Worm (Caenorhabditis elegans) whole organism, early embryonic: Measurements from ENCODE around the gene M7.7.

ENCODE experiments used
- B0310.2 ChIP-seq: sonication (generic microtip); optimal IDR thresholded peaks from 2 replicates; lab custom pipeline; 2016; ENCODE audit warnings: mild to moderate bottlenecking, missing genetic modification characterization, missing compliant biosample characterization
- F13C5.2 ChIP-seq: sonication (generic microtip); optimal IDR thresholded peaks from 2 replicates; lab custom pipeline; 2017; ENCODE audit warnings: mild to moderate bottlenecking, missing genetic modification characterization, inconsistent platforms, missing compliant biosample characterization
- aly-1 ChIP-seq: sonication (generic microtip); optimal IDR thresholded peaks from 2 replicates; lab custom pipeline; 2016; ENCODE audit warnings: missing genetic modification characterization, missing compliant biosample characterization
- ama-1 ChIP-seq: fragments of 150-350 bp; optimal IDR thresholded peaks from 2 replicates; lab custom pipeline; 2014
- ceh-13 ChIP-seq: fragments of 200-800 bp; sonication (Bioruptor generic); optimal IDR thresholded peaks from 2 replicates; lab custom pipeline; 2018; ENCODE audit warnings: mild to moderate bottlenecking, missing genetic modification characterization, missing compliant biosample characterization
- ceh-36 ChIP-seq: sonication (generic microtip); optimal IDR thresholded peaks from 2 replicates; lab custom pipeline; 2016; ENCODE audit warnings: missing genetic modification characterization, inconsistent platforms, missing compliant biosample characterization
- ets-7 ChIP-seq: sonication (generic microtip); optimal IDR thresholded peaks from 2 replicates; lab custom pipeline; 2016; ENCODE audit warnings: missing genotype, missing genetic modification characterization, missing compliant biosample characterization
- flt-1 ChIP-seq: fragments of 200-800 bp; sonication (Bioruptor generic); IDR thresholded peaks from 2 replicates; pipeline ENCODE4 v1.3.6; 2022; ENCODE audit warnings: missing genetic modification characterization, missing compliant biosample characterization
- hmbx-1 ChIP-seq: sonication (generic microtip); optimal IDR thresholded peaks from 2 replicates; lab custom pipeline; 2016; ENCODE audit warnings: mild to moderate bottlenecking, missing genetic modification characterization, missing compliant biosample characterization
- hmg-4 ChIP-seq: fragments of 200-800 bp; sonication (Bioruptor generic); optimal IDR thresholded peaks from 2 replicates; lab custom pipeline; 2018; ENCODE audit warnings: mild to moderate bottlenecking, missing genetic modification characterization, missing compliant biosample characterization
- hnd-1 ChIP-seq: sonication (generic microtip); optimal IDR thresholded peaks from 2 replicates; lab custom pipeline; 2016; ENCODE audit warnings: missing genetic modification characterization, missing compliant biosample characterization
- pes-1 ChIP-seq: fragments of 200-800 bp; sonication (Bioruptor generic); IDR thresholded peaks from 2 replicates; pipeline ENCODE4 v1.3.6; 2022; ENCODE audit warnings: missing genetic modification reagents, missing genetic modification characterization, missing compliant biosample characterization
- scrt-1 ChIP-seq: fragments of 200-800 bp; sonication (Bioruptor generic); IDR thresholded peaks from 2 replicates; pipeline ENCODE4 v1.3.6; 2022; ENCODE audit warnings: missing genetic modification characterization, missing compliant biosample characterization
- sea-1 ChIP-seq: fragments of 200-800 bp; sonication (Bioruptor generic); conservative IDR thresholded peaks from 2 replicates; pipeline ENCODE4 v1.3.6; 2022; ENCODE audit warnings: missing genetic modification characterization, missing compliant biosample characterization
- tbx-11 ChIP-seq: fragments of 200-800 bp; sonication (Bioruptor generic); IDR thresholded peaks from 2 replicates; pipeline ENCODE4 v1.3.6; 2022; ENCODE audit warnings: missing genetic modification characterization, missing compliant biosample characterization
- tbx-37 ChIP-seq: fragments of 200-800 bp; sonication (Bioruptor generic); conservative IDR thresholded peaks from 2 replicates; pipeline ENCODE4 v1.3.6; 2022; ENCODE audit warnings: missing genetic modification reagents, missing genetic modification characterization, missing compliant biosample characterization
- tra-4 ChIP-seq: sonication (generic microtip); optimal IDR thresholded peaks from 2 replicates; lab custom pipeline; 2017; ENCODE audit warnings: missing genetic modification characterization, missing compliant biosample characterization

The M7.7 gene

DNA sequence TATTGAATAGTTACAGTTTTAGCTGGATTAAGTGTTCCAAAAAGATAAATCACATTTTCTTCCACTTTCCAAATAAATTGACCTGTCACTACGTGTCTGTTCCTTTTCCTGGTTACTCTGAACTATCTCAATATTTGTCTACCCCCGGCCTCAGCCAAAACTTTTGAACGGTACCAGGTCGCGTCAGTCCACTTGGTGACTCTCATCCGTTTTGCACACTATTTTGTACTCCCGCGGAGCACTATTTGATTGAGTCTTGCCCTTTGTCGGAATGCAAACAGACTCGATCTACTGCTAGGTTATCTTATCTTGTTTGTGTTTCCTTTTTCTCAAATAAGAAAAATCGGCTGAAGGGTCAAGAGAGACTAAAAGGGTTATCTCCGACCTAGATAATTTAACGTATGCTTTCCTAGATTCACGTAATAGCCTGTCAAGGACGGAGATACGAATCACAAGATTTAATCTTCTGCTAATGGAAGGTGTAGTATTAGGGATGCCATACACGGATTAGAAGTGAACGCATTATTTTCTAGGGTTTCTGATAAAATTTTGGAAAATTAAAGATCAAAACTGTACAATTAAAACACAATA is 30.4 kb downstream of the M7.7 start:
- TF ChIP-seq ama-1 (lab: Kevin White, UChicago) (no peak), tbx-11 (GFP tag; lab: Robert Waterston, UW) (0 out of 2 replicates have a peak, but pooled peaks have one; percentile 51)

DNA sequence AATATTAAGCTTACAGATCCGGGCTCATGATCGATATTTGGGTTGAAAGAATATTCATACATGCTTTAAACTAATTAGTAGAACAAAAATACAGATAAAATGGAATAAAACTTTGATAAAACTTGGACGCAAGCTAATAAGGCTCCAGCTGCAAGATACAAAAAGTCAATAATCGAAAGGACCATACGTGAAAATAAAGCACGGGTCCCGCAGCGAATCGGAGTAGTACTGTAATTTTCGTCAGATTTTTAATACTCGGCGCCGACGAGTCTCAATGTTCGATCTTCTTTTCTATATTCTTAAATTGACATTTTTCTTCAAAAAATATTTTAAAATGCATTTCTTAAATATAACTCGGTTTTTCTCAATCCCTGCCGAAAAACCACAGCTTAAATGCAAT is 35.0 kb downstream of the M7.7 start, which contains the start of gene spo-11:
Gene spo-11 (minus strand): TSS at position 189 of the 400 bp plus-strand sequence.
- TF ChIP-seq tra-4 (tag; lab: Kevin White, UChicago), result no peak
- TF ChIP-seq pes-1 (GFP tag; lab: Robert Waterston, UW), result no peak
- no peak for TF ChIP-seq ceh-36 (tag; lab: Kevin White, UChicago)
- TF ChIP-seq tbx-37 (GFP tag; lab: Robert Waterston, UW), result no peak
- no peak for TF ChIP-seq B0310.2 (tag; lab: Kevin White, UChicago)
- TF ChIP-seq aly-1 (tag; lab: Kevin White, UChicago), result no peak
- TF ChIP-seq tbx-11 (GFP tag; lab: Robert Waterston, UW), result no peak
- no peak for TF ChIP-seq hnd-1 (tag; lab: Kevin White, UChicago)
- TF ChIP-seq sea-1 (GFP tag; lab: Robert Waterston, UW), result no peak
- no peak for TF ChIP-seq flt-1 (GFP tag; lab: Robert Waterston, UW)
- no peak for TF ChIP-seq ama-1 (lab: Kevin White, UChicago)
- TF ChIP-seq hmg-4 (GFP tag; lab: Kevin White, UChicago), result no peak
- no peak for TF ChIP-seq F13C5.2 (tag; lab: Kevin White, UChicago)
- TF ChIP-seq scrt-1 (GFP tag; lab: Robert Waterston, UW), result no peak
- no peak for TF ChIP-seq ets-7 (tag; lab: Kevin White, UChicago)
- no peak for TF ChIP-seq hmbx-1 (tag; lab: Kevin White, UChicago)
- no peak for TF ChIP-seq ceh-13

DNA sequence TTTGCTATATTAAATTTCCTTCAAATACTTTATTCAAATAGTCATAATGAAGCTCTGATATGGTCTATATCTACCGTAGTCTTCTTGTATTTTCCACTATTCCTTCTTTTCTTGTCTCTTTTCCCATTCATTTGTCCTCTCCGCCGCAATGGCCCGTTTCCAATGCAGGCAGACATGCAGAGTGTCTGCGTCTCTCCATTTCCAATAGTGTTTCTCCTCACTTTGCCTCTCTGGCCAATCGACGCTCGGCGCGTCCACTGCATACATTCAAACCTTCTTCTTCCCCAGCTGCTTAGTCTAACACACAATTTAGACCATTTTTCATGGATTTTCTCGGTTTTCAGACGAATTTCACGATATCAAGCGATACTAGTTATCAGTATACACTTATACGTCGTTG is 35.6 kb downstream of the M7.7 start:
- TF ChIP-seq aly-1 (tag; lab: Kevin White, UChicago) (no peak), F13C5.2 (tag; lab: Kevin White, UChicago) (peak; percentile 6)

DNA sequence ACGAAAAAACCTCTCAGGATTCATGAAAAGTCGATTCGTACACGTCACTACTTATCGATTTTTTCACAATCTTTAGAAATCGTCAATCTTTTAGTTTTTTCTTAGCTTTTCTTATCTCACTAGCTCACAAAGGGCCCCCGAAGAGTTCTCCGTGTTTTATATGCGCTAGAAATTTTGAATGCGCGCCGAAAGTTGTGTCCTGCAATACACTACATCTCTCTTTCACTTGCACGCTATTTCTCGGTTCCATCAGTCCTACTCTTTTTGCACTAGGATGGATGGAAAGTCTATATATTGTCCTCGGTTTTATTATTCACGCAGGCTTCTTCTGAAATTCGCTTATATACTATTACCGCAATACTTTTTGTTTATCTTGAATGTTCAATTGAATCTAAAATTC is 36.0 kb downstream of the M7.7 start:
- TF ChIP-seq sea-1 (GFP tag; lab: Robert Waterston, UW), result no peak
- TF ChIP-seq B0310.2 (tag; lab: Kevin White, UChicago), result no peak
- TF ChIP-seq ets-7 (tag; lab: Kevin White, UChicago), result no peak
- TF ChIP-seq hnd-1 (tag; lab: Kevin White, UChicago), result no peak
- no peak for TF ChIP-seq F13C5.2 (tag; lab: Kevin White, UChicago)
- TF ChIP-seq ceh-36 (tag; lab: Kevin White, UChicago), result no peak
- no peak for TF ChIP-seq tbx-37 (GFP tag; lab: Robert Waterston, UW)
- TF ChIP-seq flt-1 (GFP tag; lab: Robert Waterston, UW), result no peak
- no peak for TF ChIP-seq aly-1 (tag; lab: Kevin White, UChicago)
- no peak for TF ChIP-seq tbx-11 (GFP tag; lab: Robert Waterston, UW)
- no peak for TF ChIP-seq scrt-1 (GFP tag; lab: Robert Waterston, UW)

DNA sequence TGAATTAATAATTGTTTCAGACTA is 36.2 kb downstream of the M7.7 start, which contains the start of gene swsn-4:
Gene swsn-4 (plus strand): TSS at position 21 of the 24 bp plus-strand sequence.
- TF ChIP-seq ama-1 (lab: Kevin White, UChicago), result no peak
- TF ChIP-seq pes-1 (GFP tag; lab: Robert Waterston, UW), result no peak
- no peak for TF ChIP-seq ets-7 (tag; lab: Kevin White, UChicago)
- no peak for TF ChIP-seq ceh-36 (tag; lab: Kevin White, UChicago)
- no peak for TF ChIP-seq scrt-1 (GFP tag; lab: Robert Waterston, UW)
- no peak for TF ChIP-seq hmbx-1 (tag; lab: Kevin White, UChicago)
- no peak for TF ChIP-seq tbx-11 (GFP tag; lab: Robert Waterston, UW)
- no peak for TF ChIP-seq tbx-37 (GFP tag; lab: Robert Waterston, UW)
- TF ChIP-seq B0310.2 (tag; lab: Kevin White, UChicago), result no peak
- no peak for TF ChIP-seq hmg-4 (GFP tag; lab: Kevin White, UChicago)
- no peak for TF ChIP-seq aly-1 (tag; lab: Kevin White, UChicago)
- TF ChIP-seq sea-1 (GFP tag; lab: Robert Waterston, UW), result no peak
- no peak for TF ChIP-seq F13C5.2 (tag; lab: Kevin White, UChicago)
- TF ChIP-seq ceh-13, result no peak
- TF ChIP-seq flt-1 (GFP tag; lab: Robert Waterston, UW), result no peak
- TF ChIP-seq tra-4 (tag; lab: Kevin White, UChicago), result no peak

DNA sequence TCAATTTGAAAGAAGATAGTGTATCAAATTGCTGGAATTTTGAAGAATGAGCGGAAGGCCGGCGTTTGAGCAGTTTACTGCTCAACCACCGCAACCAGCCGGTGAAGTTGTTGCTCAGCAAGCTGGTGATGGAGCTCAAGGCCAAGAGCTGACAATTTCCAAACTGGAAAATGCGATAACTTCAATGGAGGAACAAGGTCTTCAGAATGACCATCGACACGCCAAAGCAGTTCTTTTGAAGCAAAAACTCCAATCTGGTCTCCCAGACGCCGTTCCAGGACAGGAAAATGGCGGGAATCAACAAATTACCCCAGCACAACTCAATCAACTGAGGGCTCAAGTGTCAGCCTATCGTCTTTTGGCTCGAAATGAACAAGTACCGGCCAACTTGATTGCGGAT is 36.4 kb downstream of the M7.7 start:
- no peak for TF ChIP-seq ama-1 (lab: Kevin White, UChicago)
- TF ChIP-seq aly-1 (tag; lab: Kevin White, UChicago), result no peak
- TF ChIP-seq B0310.2 (tag; lab: Kevin White, UChicago), result no peak
- TF ChIP-seq ets-7 (tag; lab: Kevin White, UChicago), result no peak
- no peak for TF ChIP-seq ceh-13
- TF ChIP-seq sea-1 (GFP tag; lab: Robert Waterston, UW), result no peak
- no peak for TF ChIP-seq ceh-36 (tag; lab: Kevin White, UChicago)
- TF ChIP-seq hmbx-1 (tag; lab: Kevin White, UChicago), result no peak
- TF ChIP-seq tbx-11 (GFP tag; lab: Robert Waterston, UW), result no peak
- TF ChIP-seq F13C5.2 (tag; lab: Kevin White, UChicago), result no peak

DNA sequence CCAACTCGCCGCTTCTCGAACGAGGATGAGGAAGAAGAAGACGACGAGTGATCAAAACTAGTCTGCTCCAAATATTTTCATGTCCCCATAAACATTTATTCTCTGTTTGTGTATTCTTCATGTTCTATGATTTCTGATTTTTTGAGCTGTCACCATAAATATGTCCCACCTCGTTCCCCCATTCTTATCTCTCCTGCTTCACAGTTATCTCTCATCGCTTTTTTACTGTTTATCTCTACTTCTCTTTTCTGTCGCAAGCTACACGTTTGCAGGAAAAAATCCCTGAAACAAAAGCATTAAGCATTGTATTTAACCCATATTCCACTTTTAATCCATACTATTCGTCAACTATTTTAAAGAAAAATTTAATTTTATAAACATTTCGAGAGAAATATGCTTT is 41.1 kb downstream of the M7.7 start:
- TF ChIP-seq pes-1 (GFP tag; lab: Robert Waterston, UW), result no peak
- no peak for TF ChIP-seq B0310.2 (tag; lab: Kevin White, UChicago)
- TF ChIP-seq tbx-11 (GFP tag; lab: Robert Waterston, UW), result no peak
- TF ChIP-seq hmbx-1 (tag; lab: Kevin White, UChicago), result no peak
- no peak for TF ChIP-seq hmg-4 (GFP tag; lab: Kevin White, UChicago)
- TF ChIP-seq sea-1 (GFP tag; lab: Robert Waterston, UW), result no peak
- no peak for TF ChIP-seq ama-1 (lab: Kevin White, UChicago)

ce11 chrIV:11131268-11131667 is 41.6 kb downstream of the M7.7 start, which contains the start of gene ard-1:
ard-1 (plus strand) TSS chrIV:11131279.
- TF ChIP-seq ama-1 (lab: Kevin White, UChicago) (peak; percentile 90), aly-1 (tag; lab: Kevin White, UChicago) (no peak), B0310.2 (tag; lab: Kevin White, UChicago) (peak; percentile 63)
